Fruit fly (Drosophila melanogaster): ENCODE measurements around the gene Spn77Bc.
A peak's percentile ranks its signal among the peaks of the same experiment; 100 is the strongest.

- TF ChIP-seq Ets96B (tag; optimal IDR thresholded peaks at IDR 0.05) (no peak), Lpt (GFP tag; optimal IDR thresholded peaks at IDR 0.05) (no peak), Hr4 (GFP tag; optimal IDR thresholded peaks at IDR 0.05) (peak; percentile 6), dsx (GFP tag; optimal IDR thresholded peaks at IDR 0.05; ENCODE audit: poor library complexity, severe bottlenecking) (no peak), Sox15 (GFP tag; optimal IDR thresholded peaks at IDR 0.05) (no peak), Blimp-1 (GFP tag; optimal IDR thresholded peaks at IDR 0.05) (no peak), fkh (GFP tag; optimal IDR thresholded peaks at IDR 0.05) (no peak), CG16779 (tag; optimal IDR thresholded peaks at IDR 0.05) (no peak), CG32006 (GFP tag; optimal IDR thresholded peaks at IDR 0.05) (no peak), CG6854 (GFP tag; optimal IDR thresholded peaks at IDR 0.05) (no peak), Sox14 (GFP tag; optimal IDR thresholded peaks at IDR 0.05) (no peak)
Observed at dm6 chr3L:20306142-20306541, 36.3 kb upstream of the Spn77Bc start, which contains the start of gene CG32225.
